Worm (Caenorhabditis elegans) whole organism, midembryonic: ENCODE data around the gene glr-1.

Experiments
- flt-1 ChIP-seq: fragments of 200-800 bp; sonication (Bioruptor generic); IDR thresholded peaks from 2 replicates; pipeline ENCODE4 v1.3.6; 2022; ENCODE audit warnings: missing genetic modification characterization, missing compliant biosample characterization
- med-1 ChIP-seq: sonication (generic microtip); optimal IDR thresholded peaks from 2 replicates; lab custom pipeline; 2017; ENCODE audit warnings: missing genetic modification characterization, mild to moderate bottlenecking, missing compliant biosample characterization, antibody characterized with exemption, missing genetic modification reagents; ENCODE audit not compliant: insufficient read depth
- ref-1 ChIP-seq: fragments of 200-800 bp; sonication (Bioruptor generic); conservative IDR thresholded peaks from 2 replicates; pipeline ENCODE4 v1.3.6; 2022; ENCODE audit warnings: missing genetic modification reagents, missing genetic modification characterization, missing compliant biosample characterization

ce11 chrIII:8625125-8625524, 36.7 kb upstream of the glr-1 start:
- TF ChIP-seq flt-1 (no peak), med-1 (GFP tag; lab: Kevin White, UChicago) (no peak), ref-1 (GFP tag; lab: Robert Waterston, UW) (no peak)
